Worm (Caenorhabditis elegans): Measurements from ENCODE around the gene rps-1.

The rps-1 gene

DNA sequence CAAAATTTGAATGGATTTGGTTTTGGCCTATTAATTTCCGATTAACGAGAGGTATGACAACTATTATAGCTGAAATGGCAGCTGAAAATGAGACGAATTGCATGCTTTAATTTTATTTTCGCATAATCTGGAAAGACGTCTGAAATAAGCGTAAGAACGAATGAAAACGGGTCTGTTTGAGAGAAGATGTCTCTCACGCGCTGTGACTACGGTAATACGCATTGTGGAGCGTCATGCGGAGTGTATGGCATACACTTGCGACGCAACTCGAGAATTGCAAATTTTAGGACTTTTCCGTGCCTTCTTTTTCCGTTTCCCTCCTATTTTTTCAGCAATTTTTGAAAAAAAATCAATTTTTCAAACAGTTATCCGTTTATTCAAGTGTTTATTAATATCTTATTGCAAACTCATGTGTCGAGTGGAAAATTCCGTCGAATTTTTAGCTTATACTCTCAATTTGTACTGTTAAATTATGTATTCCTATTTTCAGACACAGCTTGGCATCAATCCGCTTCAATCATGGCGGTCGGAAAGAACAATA, at the start of gene rps-1:
rps-1 (plus strand) TSS at position 491 of the 541 bp plus-strand sequence.
- TF ChIP-seq snpc-4 (tag; optimal IDR thresholded peaks at IDR 0.05) (peak; percentile 92), C34F6.9 (tag; optimal IDR thresholded peaks at IDR 0.05) (peak; percentile 100), lsy-2 (tag; optimal IDR thresholded peaks at IDR 0.05) (peak; percentile 100), ztf-1 (GFP tag; conservative IDR thresholded peaks at IDR 0.05) (no peak), lin-39 (tag; optimal IDR thresholded peaks at IDR 0.05) (peak; percentile 80), peb-1 (tag; optimal IDR thresholded peaks at IDR 0.05) (no peak), ztf-4 (tag; optimal IDR thresholded peaks at IDR 0.05) (peak; percentile 99), gmeb-1 (tag; optimal IDR thresholded peaks at IDR 0.05) (peak; percentile 96), nhr-129 (tag; optimal IDR thresholded peaks at IDR 0.05) (peak; percentile 99), sem-4 (tag; optimal IDR thresholded peaks at IDR 0.05) (peak; percentile 100), nhr-11 (tag; optimal IDR thresholded peaks at IDR 0.05) (no peak), nhr-12 (tag; optimal IDR thresholded peaks at IDR 0.05) (peak; percentile 77), mbf-1 (tag; optimal IDR thresholded peaks at IDR 0.05) (peak; percentile 53), egl-27 (tag; optimal IDR thresholded peaks at IDR 0.05) (peak; percentile 97), F13H6.1 (tag; optimal IDR thresholded peaks at IDR 0.05) (peak; percentile 99), mab-5 (tag; optimal IDR thresholded peaks at IDR 0.05) (peak; percentile 97), nhr-23 (tag; optimal IDR thresholded peaks at IDR 0.05) (no peak), skn-1 (tag; optimal IDR thresholded peaks at IDR 0.05) (peak; percentile 92), Y55F3AM.14 (GFP tag; optimal IDR thresholded peaks at IDR 0.05) (peak; percentile 97), nhr-237 (tag; optimal IDR thresholded peaks at IDR 0.05) (peak; percentile 89), unc-39 (tag; optimal IDR thresholded peaks at IDR 0.05) (no peak), fos-1 (tag; optimal IDR thresholded peaks at IDR 0.05) (peak; percentile 99), dmd-4 (tag; optimal IDR thresholded peaks at IDR 0.05) (peak; percentile 63), unc-55 (GFP tag; optimal IDR thresholded peaks at IDR 0.05) (peak; percentile 99), mdl-1 (tag; optimal IDR thresholded peaks at IDR 0.05) (peak; percentile 93 to 95), nhr-77 (tag; optimal IDR thresholded peaks at IDR 0.05) (peak; percentile 92), aly-2 (tag; optimal IDR thresholded peaks at IDR 0.05) (peak; percentile 89), ceh-82 (tag; optimal IDR thresholded peaks at IDR 0.05) (peak; percentile 94), lin-13 (GFP tag; optimal IDR thresholded peaks at IDR 0.05) (peak; percentile 98), elt-3 (tag; optimal IDR thresholded peaks at IDR 0.05) (no peak), blmp-1 (tag; optimal IDR thresholded peaks at IDR 0.05; ENCODE audit: insufficient read depth) (peak; percentile 95), nhr-10 (tag; optimal IDR thresholded peaks at IDR 0.05) (peak; percentile 90), alr-1 (tag; optimal IDR thresholded peaks at IDR 0.05) (no peak), ztf-11 (tag; optimal IDR thresholded peaks at IDR 0.05) (peak; percentile 61), nhr-6 (tag; optimal IDR thresholded peaks at IDR 0.05) (peak; percentile 99), crh-2 (tag; optimal IDR thresholded peaks at IDR 0.05) (peak; percentile 99), lin-11 (tag; optimal IDR thresholded peaks at IDR 0.05) (peak; percentile 98), ZK546.5 (tag; optimal IDR thresholded peaks at IDR 0.05) (peak; percentile 84), nhr-25 (tag; optimal IDR thresholded peaks at IDR 0.05) (peak; percentile 99), sma-3 (GFP tag; optimal IDR thresholded peaks at IDR 0.05) (peak; percentile 99), ceh-16 (tag; optimal IDR thresholded peaks at IDR 0.05) (peak; percentile 95), unc-62 (GFP tag; optimal IDR thresholded peaks at IDR 0.05) (peak; percentile 80), R02D3.7 (tag; optimal IDR thresholded peaks at IDR 0.05) (peak; percentile 81), zag-1 (tag; optimal IDR thresholded peaks at IDR 0.05) (peak; percentile 96), elt-1 (tag; optimal IDR thresholded peaks at IDR 0.05) (no peak), ama-1 (optimal IDR thresholded peaks at IDR 0.05) (peak; percentile 47), nhr-21 (tag; optimal IDR thresholded peaks at IDR 0.05) (peak; percentile 99), sma-9 (GFP tag; optimal IDR thresholded peaks at IDR 0.05) (peak; percentile 99), sma-9 (tag; optimal IDR thresholded peaks at IDR 0.05) (no peak)
